Fruit fly (Drosophila melanogaster): ENCODE data around the gene CG45101.
A peak's percentile ranks its signal among the peaks of the same experiment; 100 is the strongest.

CG45101 gene

dm6 chr3L:11084557-11085231 is 19.9 kb downstream of the CG45101 start (continued):
- TF ChIP-seq HHEX (GFP tag; optimal IDR thresholded peaks at IDR 0.05) (peak; percentile 94), Hand (GFP tag; optimal IDR thresholded peaks at IDR 0.05) (peak; percentile 85), tap (tag; optimal IDR thresholded peaks at IDR 0.05) (peak; percentile 96), CG8944 (GFP tag; optimal IDR thresholded peaks at IDR 0.05) (peak; percentile 94), gsb-n (tag; optimal IDR thresholded peaks at IDR 0.05) (peak; percentile 98), CG10654 (GFP tag; optimal IDR thresholded peaks at IDR 0.05) (peak; percentile 92), pzg (GFP tag; optimal IDR thresholded peaks at IDR 0.05) (no peak), ranshi (GFP tag; IDR thresholded peaks at IDR 0.05) (peak; percentile 96), CG16815 (GFP tag; optimal IDR thresholded peaks at IDR 0.05) (peak; percentile 92), NC2β (GFP tag; optimal IDR thresholded peaks at IDR 0.05) (peak; percentile 97), toy (GFP tag; IDR thresholded peaks at IDR 0.05) (peak; percentile 77), Opbp (GFP tag; IDR thresholded peaks at IDR 0.05; ENCODE audit: partially characterized antibody) (no peak), CG31365 (tag; optimal IDR thresholded peaks at IDR 0.05) (peak; percentile 76), fd96Cb (tag; optimal IDR thresholded peaks at IDR 0.05) (peak; percentile 97), CG7963 (GFP tag; IDR thresholded peaks at IDR 0.05; ENCODE audit: partially characterized antibody) (no peak), CG6654 (GFP tag; optimal IDR thresholded peaks at IDR 0.05) (peak; percentile 78), zfh1 (GFP tag; IDR thresholded peaks at IDR 0.05) (peak; percentile 98), run (tag; optimal IDR thresholded peaks at IDR 0.05) (peak; percentile 92), CG17612 (GFP tag; IDR thresholded peaks at IDR 0.05) (peak; percentile 82), CG31224 (GFP tag; IDR thresholded peaks at IDR 0.05) (peak; percentile 80), disco-r (GFP tag; optimal IDR thresholded peaks at IDR 0.05) (peak; percentile 92), eyg (GFP tag; optimal IDR thresholded peaks at IDR 0.05) (peak; percentile 95), Oli (tag; optimal IDR thresholded peaks at IDR 0.05) (peak; percentile 98), GATAe (GFP tag; conservative IDR thresholded peaks at IDR 0.05) (peak; percentile 62), bowl (GFP tag; IDR thresholded peaks at IDR 0.05) (peak; percentile 93), TFAM (GFP tag; optimal IDR thresholded peaks at IDR 0.05) (peak; percentile 71), CG10366 (GFP tag; IDR thresholded peaks at IDR 0.05) (peak; percentile 96), chn (GFP tag; optimal IDR thresholded peaks at IDR 0.05) (peak; percentile 97), CG10431 (GFP tag; optimal IDR thresholded peaks at IDR 0.05) (peak; percentile 89), Xbp1 (GFP tag; optimal IDR thresholded peaks at IDR 0.05) (peak; percentile 97), CG3726 (GFP tag; IDR thresholded peaks at IDR 0.05) (peak; percentile 96), CG15269 (tag; optimal IDR thresholded peaks at IDR 0.05) (peak; percentile 97), CkIIα-i1 (GFP tag; IDR thresholded peaks at IDR 0.05) (peak; percentile 66; the same call in 1 of the 2 replicates), schlank (tag; optimal IDR thresholded peaks at IDR 0.05) (peak; percentile 70), CG3281 (GFP tag; optimal IDR thresholded peaks at IDR 0.05) (peak; percentile 81), btn (GFP tag; optimal IDR thresholded peaks at IDR 0.05) (peak; percentile 96), sens (GFP tag) (peak; percentile 100), fd102C (GFP tag; optimal IDR thresholded peaks at IDR 0.05) (peak; percentile 88), Poxn (GFP tag; IDR thresholded peaks at IDR 0.05) (peak; percentile 53; the same call in 1 of the 2 replicates), emc (GFP tag; optimal IDR thresholded peaks at IDR 0.05) (peak; percentile 82), gfzf (GFP tag; optimal IDR thresholded peaks at IDR 0.05) (peak; percentile 19), ewg (GFP tag; optimal IDR thresholded peaks at IDR 0.05) (peak; percentile 93), twi (tag; optimal IDR thresholded peaks at IDR 0.05) (peak; percentile 89), Lhr (GFP tag; optimal IDR thresholded peaks at IDR 0.05) (peak; percentile 93), Awh (GFP tag; IDR thresholded peaks at IDR 0.05) (peak; percentile 98), bbx (GFP tag; IDR thresholded peaks at IDR 0.05; ENCODE audit: partially characterized antibody) (no peak), Bdp1 (GFP tag; optimal IDR thresholded peaks at IDR 0.05) (peak; percentile 90), mam (GFP tag; optimal IDR thresholded peaks at IDR 0.05) (peak; percentile 92), CG7786 (GFP tag; optimal IDR thresholded peaks at IDR 0.05) (peak; percentile 94), eve (GFP tag; optimal IDR thresholded peaks at IDR 0.05) (peak in 1 of 2 experiments; percentile 72)

Measured in whole organism, embryonic.